Worm (Caenorhabditis elegans) whole organism, young adult: ENCODE results near the gene egl-8.
A peak's percentile ranks its signal among the peaks of the same experiment; 100 is the strongest.

ENCODE experiments used
- B0336.3 ChIP-seq: fragments of 200-800 bp; sonication (Bioruptor generic); IDR thresholded peaks from 2 replicates; pipeline ENCODE4 v1.3.6; 2022; ENCODE audit warnings: missing genetic modification characterization, missing compliant biosample characterization
- C06A6.2 ChIP-seq: fragments of 200-800 bp; sonication (Bioruptor generic); conservative IDR thresholded peaks from 2 replicates; pipeline ENCODE4 v1.3.6; 2022; ENCODE audit warnings: missing genetic modification characterization, missing compliant biosample characterization
- D2030.7 ChIP-seq: fragments of 200-800 bp; sonication (Bioruptor generic); IDR thresholded peaks from 2 replicates; pipeline ENCODE4 v1.3.6; 2022; ENCODE audit warnings: missing genetic modification reagents, missing genetic modification characterization, missing compliant biosample characterization
- F10E7.11 ChIP-seq: sonication (generic microtip); optimal IDR thresholded peaks from 2 replicates; lab custom pipeline; 2017; ENCODE audit warnings: mild to moderate bottlenecking, missing genetic modification characterization, moderate library complexity, missing compliant biosample characterization
- F22D6.2 ChIP-seq: sonication (generic microtip); optimal IDR thresholded peaks from 2 replicates; lab custom pipeline; 2016; ENCODE audit warnings: mild to moderate bottlenecking, missing genetic modification characterization, missing compliant biosample characterization
- F37B4.10 ChIP-seq: fragments of 200-800 bp; sonication (Bioruptor generic); IDR thresholded peaks from 2 replicates; pipeline ENCODE4 v1.3.6; 2022; ENCODE audit warnings: missing genetic modification characterization, missing compliant biosample characterization
- F39B2.1 ChIP-seq: fragments of 200-800 bp; sonication (Bioruptor generic); IDR thresholded peaks from 2 replicates; pipeline ENCODE4 v1.3.6; 2022; ENCODE audit warnings: missing genetic modification reagents, missing genetic modification characterization, missing compliant biosample characterization
- F49E8.2 ChIP-seq: sonication (generic microtip); optimal IDR thresholded peaks from 3 replicates; lab custom pipeline; 2017; ENCODE audit warnings: missing genetic modification characterization, mild to moderate bottlenecking, missing compliant biosample characterization, antibody characterized with exemption, moderate library complexity; ENCODE audit not compliant: insufficient read depth
- F52B5.7 ChIP-seq: sonication (generic microtip); optimal IDR thresholded peaks from 2 replicates; lab custom pipeline; 2016; ENCODE audit warnings: mild to moderate bottlenecking, missing genetic modification characterization, missing compliant biosample characterization
- F57A8.1 ChIP-seq: fragments of 200-800 bp; sonication (Bioruptor generic); optimal IDR thresholded peaks from 2 replicates; lab custom pipeline; 2018; ENCODE audit warnings: mild to moderate bottlenecking, missing genetic modification characterization, moderate library complexity, missing compliant biosample characterization
- F57C9.4 ChIP-seq: sonication (generic microtip); optimal IDR thresholded peaks from 2 replicates; lab custom pipeline; 2017; ENCODE audit warnings: mild to moderate bottlenecking, missing genetic modification characterization, missing compliant biosample characterization
- K11D2.4 ChIP-seq: fragments of 200-800 bp; sonication (Bioruptor generic); IDR thresholded peaks from 2 replicates; pipeline ENCODE4 v1.3.6; 2022; ENCODE audit warnings: missing genetic modification reagents, missing genetic modification characterization, missing compliant biosample characterization
- T07F8.4 ChIP-seq: sonication (generic microtip); optimal IDR thresholded peaks from 2 replicates; lab custom pipeline; 2016; ENCODE audit warnings: mild to moderate bottlenecking, missing genetic modification characterization, moderate library complexity, missing compliant biosample characterization
- T26A5.8 ChIP-seq: sonication (generic microtip); optimal IDR thresholded peaks from 2 replicates; lab custom pipeline; 2016; ENCODE audit warnings: missing genetic modification characterization, missing compliant biosample characterization
- Y56A3A.18 ChIP-seq: fragments of 200-800 bp; sonication (Bioruptor generic); IDR thresholded peaks from 2 replicates; pipeline ENCODE4 v1.3.6; 2022; ENCODE audit warnings: missing genetic modification reagents, missing genetic modification characterization, missing compliant biosample characterization
- Y95B8A.8 ChIP-seq: fragments of 200-800 bp; sonication (Bioruptor generic); IDR thresholded peaks from 2 replicates; pipeline ENCODE4 v1.3.6; 2022; ENCODE audit warnings: missing genetic modification reagents, missing genetic modification characterization, missing compliant biosample characterization
- atf-7 ChIP-seq: sonication (generic microtip); optimal IDR thresholded peaks from 2 replicates; lab custom pipeline; 2017; ENCODE audit warnings: mild to moderate bottlenecking, missing genetic modification characterization, missing compliant biosample characterization
- attf-6 ChIP-seq: fragments of 200-800 bp; sonication (Bioruptor generic); IDR thresholded peaks from 2 replicates; pipeline ENCODE4 v1.3.6; 2022; ENCODE audit warnings: missing genetic modification reagents, missing genetic modification characterization, missing compliant biosample characterization
- bed-1 ChIP-seq: fragments of 200-800 bp; sonication (Bioruptor generic); IDR thresholded peaks from 2 replicates; pipeline ENCODE4 v1.3.6; 2022; ENCODE audit warnings: missing genetic modification reagents, missing genetic modification characterization, missing compliant biosample characterization
- ceh-27 ChIP-seq: fragments of 200-800 bp; sonication (Bioruptor generic); optimal IDR thresholded peaks from 2 replicates; lab custom pipeline; 2018; ENCODE audit warnings: mild to moderate bottlenecking, missing genetic modification characterization, moderate library complexity, missing compliant biosample characterization
- ceh-58 ChIP-seq: fragments of 200-800 bp; sonication (Bioruptor generic); IDR thresholded peaks from 2 replicates; pipeline ENCODE4 v1.3.6; 2022; ENCODE audit warnings: missing genetic modification characterization, missing compliant biosample characterization
- ceh-79 ChIP-seq: sonication (generic microtip); optimal IDR thresholded peaks from 2 replicates; lab custom pipeline; 2017; ENCODE audit warnings: mild to moderate bottlenecking, missing genetic modification characterization, missing compliant biosample characterization
- dox-1 ChIP-seq: fragments of 200-800 bp; sonication (Bioruptor generic); IDR thresholded peaks from 2 replicates; pipeline ENCODE4 v1.3.6; 2022; ENCODE audit warnings: missing genetic modification reagents, missing genetic modification characterization, missing compliant biosample characterization
- hlh-26 ChIP-seq: fragments of 200-800 bp; sonication (Bioruptor generic); conservative IDR thresholded peaks from 2 replicates; pipeline ENCODE4 v1.3.6; 2022; ENCODE audit warnings: missing genetic modification reagents, missing genetic modification characterization, missing compliant biosample characterization
- hrde-1 ChIP-seq: sonication (generic microtip); optimal IDR thresholded peaks from 2 replicates; lab custom pipeline; 2016; ENCODE audit warnings: missing genetic modification characterization, mild to moderate bottlenecking, missing compliant biosample characterization, moderate library complexity, missing genotype, missing genetic modification reagents, borderline replicate concordance
- lin-35 ChIP-seq, 3 experiments: fragments of 150-350 bp in 2 of 3; sonication (generic microtip) in 1 of 3; optimal IDR thresholded peaks; 2 replicates each; lab custom pipeline; 2014 to 2018; ENCODE audit warnings: missing biosample characterization in 3 of 3, missing genetic modification characterization in 3 of 3, missing genetic modification reagents in 3 of 3
- lsl-1 ChIP-seq: fragments of 200-800 bp; sonication (Bioruptor generic); optimal IDR thresholded peaks from 2 replicates; lab custom pipeline; 2018; ENCODE audit warnings: mild to moderate bottlenecking, missing genetic modification characterization, moderate library complexity, missing compliant biosample characterization
- madf-3 ChIP-seq: fragments of 200-800 bp; sonication (Bioruptor generic); IDR thresholded peaks from 2 replicates; pipeline ENCODE4 v1.3.6; 2022; ENCODE audit warnings: missing genetic modification reagents, missing genetic modification characterization, missing compliant biosample characterization
- mcd-1 ChIP-seq: fragments of 200-800 bp; sonication (Bioruptor generic); IDR thresholded peaks from 2 replicates; pipeline ENCODE4 v1.3.6; 2022; ENCODE audit warnings: missing genetic modification reagents, missing genetic modification characterization, missing compliant biosample characterization
- mel-28 ChIP-seq: sonication (generic microtip); optimal IDR thresholded peaks from 2 replicates; lab custom pipeline; 2016; ENCODE audit warnings: borderline replicate concordance, mild to moderate bottlenecking, missing genetic modification characterization, missing compliant biosample characterization
- nfya-2 ChIP-seq: fragments of 200-800 bp; sonication (Bioruptor generic); IDR thresholded peaks from 2 replicates; pipeline ENCODE4 v1.3.6; 2022; ENCODE audit warnings: missing genetic modification reagents, missing genetic modification characterization, missing compliant biosample characterization
- nhr-179 ChIP-seq: sonication (generic microtip); optimal IDR thresholded peaks from 2 replicates; lab custom pipeline; 2016; ENCODE audit warnings: mild to moderate bottlenecking, missing genetic modification characterization, missing compliant biosample characterization
- nhr-27 ChIP-seq: fragments of 200-800 bp; sonication (Bioruptor generic); optimal IDR thresholded peaks from 2 replicates; lab custom pipeline; 2018; ENCODE audit warnings: mild to moderate bottlenecking, missing genetic modification characterization, moderate library complexity, missing compliant biosample characterization
- nhr-80 ChIP-seq: sonication (generic microtip); optimal IDR thresholded peaks from 2 replicates; lab custom pipeline; 2016; ENCODE audit warnings: missing genetic modification characterization, missing compliant biosample characterization
- pbrm-1 ChIP-seq: fragments of 200-800 bp; sonication (Bioruptor generic); IDR thresholded peaks from 2 replicates; pipeline ENCODE4 v1.3.6; 2022; ENCODE audit warnings: missing genetic modification reagents, missing genetic modification characterization, missing compliant biosample characterization
- rcor-1 ChIP-seq: fragments of 200-800 bp; sonication (Bioruptor generic); IDR thresholded peaks from 2 replicates; pipeline ENCODE4 v1.3.6; 2022; ENCODE audit warnings: missing genetic modification reagents, missing genetic modification characterization, missing compliant biosample characterization
- rec-8 ChIP-seq, 2 experiments: sonication (generic microtip); optimal IDR thresholded peaks; 2 replicates each; lab custom pipeline; 2016; ENCODE audit warnings: mild to moderate bottlenecking in 2 of 2, missing genetic modification characterization in 2 of 2, missing genetic modification reagents in 2 of 2, missing genotype in 2 of 2, missing biosample characterization in 1 of 2, missing compliant biosample characterization in 1 of 2, moderate library complexity in 1 of 2
- rpc-1 ChIP-seq, 2 experiments: fragments of 150-350 bp in 1 of 2; sonication (generic microtip) in 1 of 2; optimal IDR thresholded peaks; 2 replicates each; lab custom pipeline; 2014 to 2018; ENCODE audit warnings: missing biosample characterization in 1 of 2, missing genetic modification characterization in 1 of 2, missing genetic modification reagents in 1 of 2, missing genotype in 1 of 2
- sdz-38 ChIP-seq: sonication (generic microtip); optimal IDR thresholded peaks from 2 replicates; lab custom pipeline; 2016; ENCODE audit warnings: missing genotype, missing genetic modification characterization, missing compliant biosample characterization
- sptf-2 ChIP-seq: fragments of 200-800 bp; sonication (Bioruptor generic); optimal IDR thresholded peaks from 2 replicates; lab custom pipeline; 2018; ENCODE audit warnings: mild to moderate bottlenecking, missing genetic modification characterization, missing compliant biosample characterization
- tbx-9 ChIP-seq: sonication (generic microtip); optimal IDR thresholded peaks from 2 replicates; lab custom pipeline; 2016; ENCODE audit warnings: borderline replicate concordance, missing genetic modification characterization, inconsistent platforms, missing compliant biosample characterization
- unc-130 ChIP-seq: sonication (generic microtip); optimal IDR thresholded peaks from 2 replicates; lab custom pipeline; 2016; ENCODE audit warnings: missing genetic modification reagents, missing genetic modification characterization, missing compliant biosample characterization
- ztf-25 ChIP-seq: fragments of 200-800 bp; sonication (Bioruptor generic); IDR thresholded peaks from 2 replicates; pipeline ENCODE4 v1.3.6; 2022; ENCODE audit warnings: missing genetic modification reagents, missing genetic modification characterization, missing compliant biosample characterization
- ztf-3 ChIP-seq: fragments of 200-800 bp; sonication (Bioruptor generic); optimal IDR thresholded peaks from 2 replicates; lab custom pipeline; 2018; ENCODE audit warnings: mild to moderate bottlenecking, missing genetic modification characterization, missing compliant biosample characterization

egl-8 gene

DNA sequence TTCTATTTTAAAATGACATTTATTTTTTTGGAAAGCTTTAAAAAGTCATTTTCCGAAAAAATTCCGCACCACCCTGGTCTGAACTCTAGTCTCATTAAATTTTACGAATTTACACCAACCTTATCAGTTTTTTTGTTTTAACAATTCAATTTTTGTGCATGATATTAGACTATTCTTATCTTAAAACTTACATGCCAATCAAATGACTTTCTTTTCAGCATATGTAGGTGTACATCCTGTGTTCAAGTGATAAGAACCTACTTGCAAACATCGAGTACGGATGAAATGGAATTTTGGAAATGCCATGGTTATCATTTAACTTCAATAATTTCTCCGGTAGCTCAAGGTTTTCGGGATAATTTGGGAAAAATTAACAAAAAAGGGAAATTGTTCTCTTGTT is 27.2 kb downstream of the egl-8 start:
- TF ChIP-seq nhr-80 = peak; percentile 68
- TF ChIP-seq lsl-1 (GFP tag; lab: Kevin White, UChicago) = no peak

ce11 chrV:48622-49021 is 28.0 kb downstream of the egl-8 start, which contains the start of gene B0348.1:
B0348.1 (plus strand) TSS chrV:48922.
- no peak for TF ChIP-seq attf-6 (GFP tag; lab: Robert Waterston, UW)
- TF ChIP-seq, all 124 proteins: peak for 0

DNA sequence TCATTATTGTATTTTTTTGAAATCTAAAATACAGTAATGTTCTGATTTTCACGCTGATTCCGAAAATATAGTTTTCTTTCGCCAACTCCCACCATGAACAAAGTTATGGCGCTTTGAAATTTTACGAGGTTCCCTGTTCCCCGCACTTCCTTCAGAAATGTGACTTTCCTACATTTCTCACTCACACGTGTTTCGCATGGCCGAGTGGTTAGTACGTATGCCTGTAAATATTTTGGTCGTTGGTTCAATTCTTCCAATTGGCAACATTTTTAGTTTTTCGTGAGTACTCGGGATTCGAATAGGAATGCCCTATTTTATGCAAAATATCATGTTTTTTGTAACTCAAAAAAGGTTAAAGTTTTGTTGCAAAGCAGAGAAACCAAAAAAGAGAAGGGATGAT is 32.7 kb downstream of the egl-8 start:
- TF ChIP-seq dox-1 (GFP tag; lab: Robert Waterston, UW) (peak; percentile 70; the same call in 1 of the 2 replicates), tbx-9 (tag; lab: Kevin White, UChicago) (no peak), ceh-79 (tag; lab: Kevin White, UChicago) (no peak), Y56A3A.18 (GFP tag; lab: Robert Waterston, UW) (peak; percentile 96), mcd-1 (GFP tag; lab: Robert Waterston, UW) (no peak; the same call in 1 of the 2 replicates), bed-1 (GFP tag; lab: Robert Waterston, UW) (no peak), lsl-1 (GFP tag; lab: Kevin White, UChicago) (peak; percentile 23), unc-130 (GFP tag; lab: Kevin White, UChicago) (peak; percentile 41), nfya-2 (GFP tag; lab: Robert Waterston, UW) (no peak), F22D6.2 (no peak), sptf-2 (peak; percentile 64), D2030.7 (peak; percentile 65), T26A5.8 (tag; lab: Kevin White, UChicago) (peak; percentile 61), F10E7.11 (tag; lab: Kevin White, UChicago) (peak; percentile 24), B0336.3 (GFP tag; lab: Robert Waterston, UW) (no peak), ceh-58 (GFP tag; lab: Robert Waterston, UW) (no peak), hrde-1 (tag; lab: Kevin White, UChicago) (peak; percentile 6), F57A8.1 (GFP tag; lab: Kevin White, UChicago) (peak; percentile 64), ztf-3 (no peak), ztf-25 (peak; percentile 85), K11D2.4 (no peak), T07F8.4 (peak; percentile 82), rec-8 (tag; optimal IDR thresholded peaks at IDR 0.05; lab: Kevin White, UChicago) (peak; percentile 44 to 58), atf-7 (tag; lab: Kevin White, UChicago) (no peak), hlh-26 (GFP tag; lab: Robert Waterston, UW) (no peak), sdz-38 (tag; lab: Kevin White, UChicago) (no peak), F52B5.7 (tag; lab: Kevin White, UChicago) (peak; percentile 78), pbrm-1 (GFP tag; lab: Robert Waterston, UW) (peak; percentile 60; the same call in 1 of the 2 replicates), attf-6 (GFP tag; lab: Robert Waterston, UW) (no peak), nhr-27 (tag; lab: Kevin White, UChicago) (peak; percentile 32), rcor-1 (GFP tag; lab: Robert Waterston, UW) (no peak), lin-35 (GFP tag; optimal IDR thresholded peaks at IDR 0.05; lab: Kevin White, UChicago) (peak in 1 of 3 experiments; percentile 36), C06A6.2 (GFP tag; lab: Robert Waterston, UW) (no peak), Y95B8A.8 (no peak), F57C9.4 (tag; lab: Kevin White, UChicago) (no peak), rpc-1 (optimal IDR thresholded peaks at IDR 0.05; lab: Kevin White, UChicago) (peak; percentile 96), rpc-1 (tag; optimal IDR thresholded peaks at IDR 0.05; lab: Kevin White, UChicago) (peak; percentile 97), F37B4.10 (GFP tag; lab: Robert Waterston, UW) (no peak), madf-3 (no peak), F39B2.1 (GFP tag; lab: Robert Waterston, UW) (no peak), nhr-179 (tag; lab: Kevin White, UChicago) (no peak), ceh-27 (peak; percentile 69), mel-28 (tag; lab: Kevin White, UChicago) (no peak), F49E8.2 (tag; lab: Kevin White, UChicago) (no peak)
